Fruit fly (Drosophila melanogaster) whole organism, embryonic: ENCODE results near the gene Sgs5.

Source experiments
- Bteb2 ChIP-seq: fragments of 200-800 bp; sonication (Bioruptor generic); optimal IDR thresholded peaks from 2 replicates; lab custom pipeline; 2016; ENCODE audit warnings: missing biosample characterization, missing genetic modification characterization
- CG10274 ChIP-seq: fragments of 200-800 bp; sonication (Bioruptor generic); optimal IDR thresholded peaks from 3 replicates; lab custom pipeline; 2017; ENCODE audit warnings: missing biosample characterization, mild to moderate bottlenecking, missing genetic modification characterization
- CG10366 ChIP-seq: fragments of 200-800 bp; sonication (Bioruptor generic); IDR thresholded peaks from 2 replicates; pipeline ENCODE4 v1.3.6; 2022; ENCODE audit warnings: missing biosample characterization, missing genetic modification characterization
- CG11247 ChIP-seq: fragments of 200-800 bp; sonication (Bioruptor generic); IDR thresholded peaks from 2 replicates; pipeline ENCODE4 v1.3.6; 2022; ENCODE audit warnings: missing biosample characterization, missing genetic modification characterization
- CG11504 ChIP-seq: fragments of 200-800 bp; sonication (Bioruptor generic); optimal IDR thresholded peaks from 3 replicates; lab custom pipeline; 2019; ENCODE audit warnings: missing biosample characterization, mild to moderate bottlenecking, missing genetic modification characterization, moderate library complexity
- CG14710 ChIP-seq: fragments of 200-800 bp; sonication (Bioruptor generic); optimal IDR thresholded peaks from 3 replicates; lab custom pipeline; 2019; ENCODE audit warnings: missing biosample characterization, mild to moderate bottlenecking, missing genetic modification characterization, moderate library complexity
- CG1529 ChIP-seq: fragments of 200-800 bp; sonication (Bioruptor generic); optimal IDR thresholded peaks from 3 replicates; lab custom pipeline; 2018; ENCODE audit warnings: missing biosample characterization, missing genetic modification characterization
- CG15601 ChIP-seq: fragments of 200-800 bp; sonication (Bioruptor generic); optimal IDR thresholded peaks from 3 replicates; lab custom pipeline; 2019; ENCODE audit warnings: missing biosample characterization, mild to moderate bottlenecking, missing genetic modification characterization, moderate library complexity
- CG17361 ChIP-seq: fragments of 200-800 bp; sonication (Bioruptor generic); IDR thresholded peaks from 3 replicates; pipeline ENCODE4 v1.3.6; 2022; ENCODE audit warnings: missing biosample characterization, missing genetic modification characterization
- CG2120 ChIP-seq: fragments of 200-800 bp; sonication (Bioruptor generic); optimal IDR thresholded peaks from 3 replicates; lab custom pipeline; 2016; ENCODE audit warnings: missing biosample characterization, missing genetic modification characterization
- CG30403 ChIP-seq: fragments of 200-800 bp; sonication (Bioruptor generic); optimal IDR thresholded peaks from 3 replicates; lab custom pipeline; 2016; ENCODE audit warnings: missing biosample characterization, missing genetic modification characterization
- CG32767 ChIP-seq: fragments of 200-800 bp; sonication (Bioruptor generic); IDR thresholded peaks from 2 replicates; pipeline ENCODE4 v1.3.6; 2022; ENCODE audit warnings: missing biosample characterization, missing genetic modification characterization
- CG34422 ChIP-seq: fragments of 200-800 bp; sonication (Bioruptor generic); IDR thresholded peaks from 3 replicates; pipeline ENCODE4 v1.3.6; 2022; ENCODE audit warnings: missing biosample characterization, missing genetic modification characterization
- CG4424 ChIP-seq: fragments of 200-800 bp; sonication (Bioruptor generic); optimal IDR thresholded peaks from 3 replicates; lab custom pipeline; 2016; ENCODE audit warnings: missing biosample characterization, missing genetic modification characterization
- CG4707 ChIP-seq: fragments of 200-800 bp; sonication (Bioruptor generic); optimal IDR thresholded peaks from 2 replicates; lab custom pipeline; 2018; ENCODE audit warnings: missing biosample characterization, mild to moderate bottlenecking, missing genetic modification characterization, moderate library complexity
- CG6272 ChIP-seq: fragments of 200-800 bp; sonication (Bioruptor generic); IDR thresholded peaks from 2 replicates; pipeline ENCODE4 v1.3.6; 2022; ENCODE audit warnings: missing biosample characterization, missing genetic modification characterization
- CG6689 ChIP-seq: fragments of 200-800 bp; sonication (Bioruptor generic); IDR thresholded peaks from 2 replicates; pipeline ENCODE4 v1.3.6; 2022; ENCODE audit warnings: missing biosample characterization, missing genetic modification characterization
- CG6854 ChIP-seq: fragments of 200-800 bp; sonication (Bioruptor generic); optimal IDR thresholded peaks from 3 replicates; lab custom pipeline; 2017; ENCODE audit warnings: missing biosample characterization, mild to moderate bottlenecking, missing genetic modification characterization
- CG8290 ChIP-seq, 3 experiments: fragments of 200-800 bp; sonication (Bioruptor generic); optimal IDR thresholded peaks; 2 replicates each; lab custom pipeline; 2016 to 2019; ENCODE audit warnings: missing biosample characterization in 3 of 3, missing genetic modification characterization in 3 of 3, mild to moderate bottlenecking in 2 of 3, moderate library complexity in 1 of 3
- CG8944 ChIP-seq: fragments of 200-800 bp; sonication (Bioruptor generic); optimal IDR thresholded peaks from 3 replicates; lab custom pipeline; 2016; ENCODE audit warnings: missing biosample characterization, missing genetic modification characterization
- CG9437 ChIP-seq: fragments of 200-800 bp; sonication (Bioruptor generic); optimal IDR thresholded peaks from 2 replicates; lab custom pipeline; 2018; ENCODE audit warnings: missing biosample characterization, mild to moderate bottlenecking, missing genetic modification characterization
- D ChIP-seq, 2 experiments: fragments of 200-800 bp in 1 of 2; fragments of >200 bp in 1 of 2; sonication (Bioruptor generic) in 1 of 2; optimal IDR thresholded peaks; 2 replicates in 1 of 2; 3 replicates in 1 of 2; lab custom pipeline; 2017; ENCODE audit warnings: mild to moderate bottlenecking in 1 of 2, missing biosample characterization in 1 of 2, missing genetic modification characterization in 1 of 2, missing genetic modification reagents in 1 of 2
- E2f2 ChIP-seq: fragments of 200-800 bp; sonication (Bioruptor generic); IDR thresholded peaks from 2 replicates; pipeline ENCODE4 v1.3.6; 2022; ENCODE audit warnings: missing biosample characterization, missing genetic modification characterization
- Elba2 ChIP-seq: fragments of 200-800 bp; sonication (Bioruptor generic); optimal IDR thresholded peaks from 3 replicates; lab custom pipeline; 2016; ENCODE audit warnings: missing biosample characterization, missing genetic modification characterization
- HLH3B ChIP-seq: fragments of 200-800 bp; sonication (Bioruptor generic); IDR thresholded peaks from 2 replicates; pipeline ENCODE4 v1.3.6; 2022; ENCODE audit warnings: missing biosample characterization, missing genetic modification characterization
- MESR4 ChIP-seq: fragments of 200-800 bp; sonication (Bioruptor generic); optimal IDR thresholded peaks from 2 replicates; lab custom pipeline; 2018; ENCODE audit warnings: missing biosample characterization, mild to moderate bottlenecking, missing genetic modification characterization, moderate library complexity
- Nf-YA ChIP-seq: fragments of 200-800 bp; sonication (Bioruptor generic); IDR thresholded peaks from 2 replicates; pipeline ENCODE4 v1.3.6; 2022; ENCODE audit warnings: missing biosample characterization, missing genetic modification characterization
- Oli ChIP-seq: fragments of 200-800 bp; sonication (Bioruptor generic); optimal IDR thresholded peaks from 2 replicates; lab custom pipeline; 2018; ENCODE audit warnings: missing biosample characterization, mild to moderate bottlenecking, missing genetic modification characterization, moderate library complexity
- Scr ChIP-seq: fragments of 200-800 bp; sonication (Bioruptor generic); IDR thresholded peaks from 2 replicates; pipeline ENCODE4 v1.3.6; 2022; ENCODE audit warnings: missing biosample characterization, missing genetic modification characterization; ENCODE audit not compliant: partially characterized antibody
- TFAM ChIP-seq: fragments of 200-800 bp; sonication (Bioruptor generic); optimal IDR thresholded peaks from 2 replicates; lab custom pipeline; 2017; ENCODE audit warnings: missing biosample characterization, missing genetic modification characterization, inconsistent platforms
- cad ChIP-seq: fragments of >200 bp; optimal IDR thresholded peaks from 2 replicates; lab custom pipeline; 2017; ENCODE audit warnings: missing biosample characterization, missing genetic modification characterization
- dysf ChIP-seq: fragments of 200-800 bp; sonication (Bioruptor generic); IDR thresholded peaks from 3 replicates; pipeline ENCODE4 v1.3.6; 2022; ENCODE audit warnings: missing biosample characterization, missing genetic modification characterization
- ewg ChIP-seq: fragments of 200-800 bp; sonication (Bioruptor generic); optimal IDR thresholded peaks from 3 replicates; lab custom pipeline; 2017; ENCODE audit warnings: mild to moderate bottlenecking, missing biosample characterization, missing genetic modification reagents, missing genetic modification characterization
- grau ChIP-seq: fragments of 200-800 bp; optimal IDR thresholded peaks from 3 replicates; lab custom pipeline; 2019; ENCODE audit warnings: missing biosample characterization, mild to moderate bottlenecking, missing genetic modification characterization, moderate library complexity
- gt ChIP-seq: fragments of 200-800 bp; sonication (Bioruptor generic); IDR thresholded peaks from 2 replicates; pipeline ENCODE4 v1.3.6; 2022; ENCODE audit warnings: missing biosample characterization, missing genetic modification characterization
- h ChIP-seq: fragments of >200 bp; optimal IDR thresholded peaks from 2 replicates; lab custom pipeline; 2017
- nom ChIP-seq: fragments of 200-800 bp; sonication (Bioruptor generic); optimal IDR thresholded peaks from 2 replicates; lab custom pipeline; 2017; ENCODE audit warnings: missing biosample characterization, missing genetic modification characterization, mild to moderate bottlenecking, moderate library complexity, missing genetic modification reagents
- salm ChIP-seq: fragments of 200-800 bp; sonication (Bioruptor generic); optimal IDR thresholded peaks from 2 replicates; lab custom pipeline; 2018; ENCODE audit warnings: missing biosample characterization, mild to moderate bottlenecking, missing genetic modification characterization
- seq ChIP-seq: fragments of 200-800 bp; sonication (Bioruptor generic); IDR thresholded peaks from 2 replicates; pipeline ENCODE4 v1.3.6; 2022; ENCODE audit warnings: missing biosample characterization, missing genetic modification characterization
- sisA ChIP-seq: fragments of 200-800 bp; sonication (Bioruptor generic); IDR thresholded peaks from 2 replicates; pipeline ENCODE4 v1.3.6; 2022; ENCODE audit warnings: missing biosample characterization, missing genetic modification characterization
- tio ChIP-seq: fragments of 200-800 bp; sonication (Bioruptor generic); optimal IDR thresholded peaks from 2 replicates; lab custom pipeline; 2017; ENCODE audit warnings: missing biosample characterization, missing genetic modification characterization, inconsistent platforms
- zf30C ChIP-seq: fragments of 200-800 bp; sonication (Bioruptor generic); optimal IDR thresholded peaks from 3 replicates; lab custom pipeline; 2018; ENCODE audit warnings: missing biosample characterization, mild to moderate bottlenecking, missing genetic modification characterization
- zfh1 ChIP-seq: fragments of 200-800 bp; sonication (Bioruptor generic); IDR thresholded peaks from 3 replicates; pipeline ENCODE4 v1.3.6; 2022; ENCODE audit warnings: missing biosample characterization, missing genetic modification characterization

The Sgs5 gene

DNA sequence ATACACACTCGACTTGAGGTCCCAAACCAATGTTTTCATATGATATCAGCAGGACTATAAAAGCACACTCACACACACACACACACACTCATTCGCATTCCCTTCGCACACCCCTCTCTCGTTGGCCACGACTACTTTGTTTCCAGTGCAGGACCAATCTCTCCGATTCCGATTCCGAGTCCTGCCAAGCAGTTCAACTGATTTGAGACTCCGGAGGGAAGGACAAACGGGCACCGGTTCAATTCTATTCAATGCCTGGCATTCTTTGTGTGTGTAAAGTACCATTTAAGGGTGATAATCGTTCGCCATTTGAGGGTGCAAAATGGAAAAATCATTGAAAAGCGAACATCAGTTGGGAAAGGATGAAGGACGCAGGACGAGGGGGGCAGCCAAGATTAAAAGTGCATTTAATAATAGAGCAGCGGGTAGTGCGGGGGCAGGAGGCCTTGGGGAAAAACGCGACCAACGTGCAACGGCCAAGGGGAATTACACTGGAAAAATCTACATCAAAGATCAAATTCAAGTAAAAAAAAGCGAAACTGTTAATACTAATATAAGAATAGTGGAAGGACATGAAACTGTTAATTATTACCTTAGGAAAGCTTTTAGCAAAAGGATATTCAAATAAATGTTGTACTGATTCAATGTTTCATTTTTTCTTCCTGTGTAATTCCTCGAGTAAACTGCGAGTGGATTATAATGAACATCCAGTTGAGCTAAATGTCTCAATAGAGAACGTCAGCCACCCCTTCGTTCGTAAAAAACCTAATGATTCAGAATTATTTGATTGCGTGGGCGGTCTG, 11.3 kb upstream of the Sgs5 start (continued):
- TF ChIP-seq CG11504 (tag; lab: Kevin White, UChicago), result peak; percentile 77
- TF ChIP-seq CG17361 (GFP tag; lab: Robert Waterston, UW), result peak; percentile 69
- TF ChIP-seq CG8944 (GFP tag; lab: Kevin White, UChicago), result no peak
- TF ChIP-seq CG6689 (GFP tag; lab: Robert Waterston, UW), result peak; percentile 49; the same call in 1 of the 2 replicates
- TF ChIP-seq zf30C (GFP tag; lab: Kevin White, UChicago), result peak; percentile 53
- TF ChIP-seq CG8290 (GFP tag; optimal IDR thresholded peaks at IDR 0.05; lab: Kevin White, UChicago), result peak; percentile 15
- no peak for TF ChIP-seq CG8290 (tag; optimal IDR thresholded peaks at IDR 0.05; lab: Kevin White, UChicago)
- TF ChIP-seq TFAM (GFP tag; lab: Kevin White, UChicago), result no peak
- peak; percentile 46 for TF ChIP-seq CG30403 (GFP tag; lab: Kevin White, UChicago)
- TF ChIP-seq Elba2, result no peak
- TF ChIP-seq CG32767 (GFP tag; lab: Robert Waterston, UW), result peak; percentile 21; the same call in 1 of the 2 replicates
- no peak for TF ChIP-seq CG10274 (GFP tag; lab: Kevin White, UChicago)
- peak; percentile 32 for TF ChIP-seq CG4424 (GFP tag; lab: Kevin White, UChicago)
- TF ChIP-seq sisA (GFP tag; lab: Robert Waterston, UW), result peak; percentile 34; the same call in 1 of the 2 replicates
- peak; percentile 10 for TF ChIP-seq salm (tag; lab: Kevin White, UChicago)
- TF ChIP-seq E2f2 (GFP tag; lab: Robert Waterston, UW), result no peak
- peak; percentile 2 for TF ChIP-seq CG9437 (GFP tag; lab: Kevin White, UChicago)
- peak; percentile 57 for TF ChIP-seq grau (tag; lab: Kevin White, UChicago)
- TF ChIP-seq CG14710, result peak; percentile 76
- 0 out of 2 replicates have a peak, but pooled peaks have one; percentile 9 for TF ChIP-seq CG11247
- no peak for TF ChIP-seq h (lab: Kevin White, UChicago)
- no peak for TF ChIP-seq gt
- TF ChIP-seq HLH3B (GFP tag; lab: Robert Waterston, UW), result 0 out of 2 replicates have a peak, but pooled peaks have one; percentile 10
- TF ChIP-seq cad (GFP tag; lab: Kevin White, UChicago), result no peak
- 0 out of 3 replicates have a peak, but pooled peaks have one; percentile 16 for TF ChIP-seq dysf
- no peak for TF ChIP-seq tio (GFP tag; lab: Kevin White, UChicago)
- TF ChIP-seq Bteb2 (GFP tag; lab: Kevin White, UChicago), result no peak
- peak; percentile 6 for TF ChIP-seq CG4707 (GFP tag; lab: Kevin White, UChicago)
- no peak for TF ChIP-seq Scr
- TF ChIP-seq ewg, result peak; percentile 10
- TF ChIP-seq CG2120 (GFP tag; lab: Kevin White, UChicago), result no peak
- TF ChIP-seq CG10366, result no peak
- TF ChIP-seq CG15601, result peak; percentile 58
- TF ChIP-seq CG34422, result no peak
- TF ChIP-seq MESR4 (GFP tag; lab: Kevin White, UChicago), result no peak
- peak; percentile 1 for TF ChIP-seq D (optimal IDR thresholded peaks at IDR 0.05; lab: Kevin White, UChicago)
- peak; percentile 59 for TF ChIP-seq D (GFP tag; optimal IDR thresholded peaks at IDR 0.05; lab: Kevin White, UChicago)
- 0 out of 2 replicates have a peak, but pooled peaks have one; percentile 11 for TF ChIP-seq seq (GFP tag; lab: Robert Waterston, UW)
- no peak for TF ChIP-seq CG6272 (GFP tag; lab: Robert Waterston, UW)
- TF ChIP-seq Oli, result peak; percentile 58
- peak; percentile 66; the same call in 1 of the 3 replicates for TF ChIP-seq zfh1 (GFP tag; lab: Robert Waterston, UW)
- no peak for TF ChIP-seq Nf-YA
- TF ChIP-seq CG6854 (GFP tag; lab: Kevin White, UChicago), result no peak
- peak; percentile 22 for TF ChIP-seq CG1529 (GFP tag; lab: Kevin White, UChicago)
- TF ChIP-seq nom (GFP tag; lab: Kevin White, UChicago), result no peak
